Worm (Caenorhabditis elegans) whole organism, early embryonic: Measurements from ENCODE around the gene gur-5.

Experiments used
- ama-1 ChIP-seq: fragments of 150-350 bp; optimal IDR thresholded peaks from 2 replicates; lab custom pipeline; 2014
- pes-1 ChIP-seq: fragments of 200-800 bp; sonication (Bioruptor generic); IDR thresholded peaks from 2 replicates; pipeline ENCODE4 v1.3.6; 2022; ENCODE audit warnings: missing genetic modification reagents, missing genetic modification characterization, missing compliant biosample characterization

ce11 chrII:5311746-5312145 is 26.6 kb downstream of the gur-5 start, which contains the start of gene gcy-12:
- no peak for TF ChIP-seq ama-1 (lab: Kevin White, UChicago)
- TF ChIP-seq pes-1 (GFP tag; lab: Robert Waterston, UW), result no peak
